Worm (Caenorhabditis elegans) whole organism, L4 larva: ENCODE data around the gene ZK637.15.

Experiments used
- F44E2.7 ChIP-seq: fragments of 200-800 bp; sonication (Bioruptor generic); IDR thresholded peaks from 2 replicates; pipeline ENCODE4 v2.1.2; 2022; ENCODE audit warnings: missing genetic modification characterization, missing compliant biosample characterization
- ces-1 ChIP-seq: fragments of 150-350 bp; sonication (generic microtip); optimal IDR thresholded peaks from 4 replicates; lab custom pipeline; 2014; ENCODE audit warnings: missing biosample characterization, missing genetic modification reagents, missing genetic modification characterization
- lin-15B ChIP-seq: fragments of 150-350 bp; sonication (generic microtip); optimal IDR thresholded peaks from 3 replicates; lab custom pipeline; 2014; ENCODE audit warnings: missing biosample characterization, missing genetic modification characterization
- nhr-76 ChIP-seq: fragments of 150-350 bp; optimal IDR thresholded peaks from 2 replicates; lab custom pipeline; 2014; ENCODE audit warnings: missing biosample characterization, missing genetic modification characterization

DNA sequence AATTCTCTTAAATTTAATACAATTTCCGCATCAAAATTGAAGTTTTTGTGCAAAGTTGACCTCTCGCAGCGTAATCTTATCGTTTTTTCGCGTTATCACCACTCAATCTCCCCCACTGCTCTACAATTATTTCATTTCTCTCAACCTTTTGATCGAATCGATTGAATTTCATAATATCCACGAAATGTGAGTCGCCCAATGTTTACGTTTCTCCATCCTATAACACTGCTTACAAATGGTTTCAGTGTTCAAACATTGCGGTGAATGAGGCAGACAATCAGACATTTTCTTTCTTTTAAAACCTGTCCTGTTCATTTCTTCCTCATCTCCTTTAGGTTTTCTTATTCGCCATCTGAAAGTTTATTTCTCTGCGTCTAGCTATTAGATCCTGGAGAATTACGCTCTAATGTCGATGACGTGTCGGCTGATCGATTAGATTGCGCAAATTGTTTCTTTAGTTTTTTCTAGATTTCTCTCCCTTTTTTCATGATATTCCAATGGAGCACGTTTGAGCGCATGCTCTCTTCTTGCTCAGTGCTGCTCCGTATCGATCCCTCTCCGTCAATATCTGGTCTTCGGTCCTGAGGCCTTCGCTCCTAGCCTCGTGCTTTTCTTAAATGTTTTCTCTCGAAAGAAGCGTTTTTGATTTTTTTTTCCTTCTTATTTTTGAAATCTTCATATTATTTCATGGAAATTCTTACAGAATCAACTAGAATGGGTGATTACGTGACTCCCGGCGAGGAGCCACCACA, 14.8 kb upstream of the ZK637.15 start, which contains the start of gene unc-32:
- no peak for TF ChIP-seq F44E2.7 (GFP tag; lab: Robert Waterston, UW)
- no peak for TF ChIP-seq lin-15B (tag; lab: Kevin White, UChicago)
- TF ChIP-seq nhr-76 (tag; lab: Kevin White, UChicago): no peak
- peak; percentile 38 for TF ChIP-seq ces-1
